Worm (Caenorhabditis elegans) whole organism, L4/young adult: ENCODE data around the gene F56D6.11.

Experiments used
- W03F9.2 ChIP-seq: fragments of 150-350 bp; optimal IDR thresholded peaks from 2 replicates; lab custom pipeline; 2014; ENCODE audit warnings: missing biosample characterization, missing genetic modification characterization
- dao-5 ChIP-seq: sonication (generic microtip); optimal IDR thresholded peaks from 2 replicates; lab custom pipeline; 2016; ENCODE audit warnings: missing genotype, missing genetic modification characterization, moderate library complexity, missing compliant biosample characterization

DNA sequence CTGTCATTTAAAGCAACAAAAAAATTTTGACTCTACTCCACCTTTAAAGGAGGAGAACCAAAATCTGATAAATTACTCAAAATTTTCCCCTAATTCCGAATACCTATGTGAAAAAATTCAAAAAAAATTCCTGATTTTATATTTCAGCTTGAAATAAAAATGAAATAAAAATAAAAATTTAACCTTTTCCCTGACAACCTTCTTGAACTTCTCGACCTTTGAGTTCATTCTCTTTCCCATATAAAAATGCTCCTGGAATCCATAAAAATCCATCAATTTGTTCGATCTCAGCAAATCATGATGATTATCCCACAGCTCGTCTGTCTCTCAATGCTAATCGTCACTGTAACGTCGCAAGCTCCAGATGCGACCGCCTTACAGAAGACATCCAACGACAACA, 3.3 kb downstream of the F56D6.11 start, which contains the start of gene F56D6.6:
- TF ChIP-seq dao-5 (no peak), W03F9.2 (tag; lab: Kevin White, UChicago) (no peak)
